Worm (Caenorhabditis elegans): ENCODE results near the gene cbd-1.

DNA sequence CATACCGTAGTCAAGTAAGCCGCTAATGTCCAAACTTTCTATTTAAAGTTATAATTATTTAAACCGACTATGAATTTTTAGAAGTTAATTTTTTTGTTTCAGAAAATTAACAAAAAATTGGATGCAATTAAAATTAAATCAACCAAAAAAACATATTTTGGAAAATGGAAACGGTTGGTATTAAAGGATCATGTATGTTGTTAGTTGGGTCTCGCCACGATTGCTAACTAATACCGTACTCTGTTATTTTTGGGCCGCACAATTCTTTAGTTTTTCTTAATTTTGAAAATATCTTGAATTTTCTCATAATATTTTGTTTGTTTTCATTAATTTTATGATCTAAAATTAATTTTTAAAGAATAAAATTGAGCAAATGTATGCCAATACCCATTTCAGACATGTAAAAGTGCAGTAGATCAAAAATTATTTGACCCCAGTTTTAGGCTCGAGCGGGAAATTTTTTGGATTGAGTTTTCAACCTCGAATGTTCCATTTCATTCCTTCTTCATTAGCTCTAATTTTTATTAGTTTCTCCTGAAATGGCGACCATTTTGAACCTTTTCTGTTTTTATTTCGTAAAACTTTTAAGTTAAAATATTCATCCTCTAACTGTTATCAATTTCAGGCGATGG is at the start of gene cbd-1:
- no peak for TF ChIP-seq ceh-14 (tag; optimal IDR thresholded peaks at IDR 0.05)
- TF ChIP-seq ama-1 (optimal IDR thresholded peaks at IDR 0.05): no peak
- no peak for TF ChIP-seq mec-3 (tag; optimal IDR thresholded peaks at IDR 0.05; ENCODE audit: borderline replicate concordance)
- no peak for TF ChIP-seq elt-2 (tag; optimal IDR thresholded peaks at IDR 0.05)
